Fruit fly (Drosophila melanogaster): Measurements from ENCODE around the gene CG7606.
A peak's percentile ranks its signal among the peaks of the same experiment; 100 is the strongest.

The CG7606 gene

DNA sequence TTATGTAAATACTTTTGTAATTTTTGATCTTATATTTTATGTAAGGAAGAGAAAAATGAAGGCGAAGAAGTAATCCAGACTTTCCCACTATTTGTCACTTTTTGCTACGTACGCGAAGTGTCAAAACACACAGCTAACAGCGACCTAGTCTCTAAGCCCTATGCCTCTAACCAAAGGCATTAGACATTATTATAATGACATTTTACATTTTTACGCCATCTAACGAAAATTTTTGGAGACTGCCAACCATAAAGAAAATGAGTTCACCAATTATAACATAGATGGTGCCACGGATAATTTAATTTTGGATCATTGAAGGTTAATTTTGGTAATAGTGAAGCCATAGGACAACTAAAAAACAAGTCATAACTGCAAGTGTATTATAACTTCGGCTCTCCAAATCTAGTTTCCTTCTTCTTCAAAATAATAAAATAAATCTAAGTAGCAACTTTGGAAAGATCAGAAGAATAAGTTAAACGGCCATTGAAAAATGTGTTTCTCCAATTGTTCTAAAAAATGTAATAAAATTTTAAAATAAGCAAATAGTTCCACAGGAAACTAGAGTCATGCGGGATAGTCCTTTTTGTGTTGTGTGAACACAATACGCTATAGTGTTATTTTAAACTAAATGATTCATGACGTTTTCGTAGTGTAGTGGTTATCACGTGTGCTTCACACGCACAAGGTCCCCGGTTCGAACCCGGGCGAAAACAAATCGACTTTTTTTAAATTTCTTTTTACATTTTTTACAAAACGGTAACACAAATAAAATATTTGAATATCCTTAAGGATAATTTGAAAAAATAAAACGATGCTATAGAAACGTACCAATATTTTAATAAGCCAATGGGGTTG is 21.0 kb downstream of the CG7606 start (continued):
- no peak for TF ChIP-seq Ssrp (tag; optimal IDR thresholded peaks at IDR 0.05)
- peak; percentile 35 for TF ChIP-seq CG8290 (GFP tag; optimal IDR thresholded peaks at IDR 0.05)
- TF ChIP-seq CG8290 (tag; optimal IDR thresholded peaks at IDR 0.05): peak in 1 of 2 experiments; percentile 52
- TF ChIP-seq CG11696 (GFP tag; IDR thresholded peaks at IDR 0.05): no peak
- TF ChIP-seq Chrac-16 (GFP tag; optimal IDR thresholded peaks at IDR 0.05): no peak
- no peak for TF ChIP-seq NC2β (GFP tag; optimal IDR thresholded peaks at IDR 0.05)
- TF ChIP-seq Scr (GFP tag; IDR thresholded peaks at IDR 0.05; ENCODE audit: partially characterized antibody): no peak
- TF ChIP-seq tx (GFP tag; optimal IDR thresholded peaks at IDR 0.05): no peak
- no peak for TF ChIP-seq Nf-YC (tag; optimal IDR thresholded peaks at IDR 0.05)
- peak; percentile 14 for TF ChIP-seq scrt (GFP tag; optimal IDR thresholded peaks at IDR 0.05)
- TF ChIP-seq Max (GFP tag; optimal IDR thresholded peaks at IDR 0.05): no peak
- TF ChIP-seq Aef1 (GFP tag; IDR thresholded peaks at IDR 0.05): no peak
- TF ChIP-seq yki (optimal IDR thresholded peaks at IDR 0.05): no peak
- no peak for TF ChIP-seq Meics (GFP tag; optimal IDR thresholded peaks at IDR 0.05)
- TF ChIP-seq klu (GFP tag; IDR thresholded peaks at IDR 0.05): no peak
- TF ChIP-seq fd64A (GFP tag; optimal IDR thresholded peaks at IDR 0.05): no peak
- TF ChIP-seq row (GFP tag; IDR thresholded peaks at IDR 0.05): no peak
- TF ChIP-seq abd-A (tag; optimal IDR thresholded peaks at IDR 0.05): peak; percentile 66
- no peak for TF ChIP-seq Nf-YB (GFP tag; optimal IDR thresholded peaks at IDR 0.05)
- no peak; the same call in 2 of the 4 replicates for TF ChIP-seq Dll (GFP tag; IDR thresholded peaks at IDR 0.05; ENCODE audit: partially characterized antibody)
- no peak for TF ChIP-seq CG32772 (GFP tag; IDR thresholded peaks at IDR 0.05)
- peak; percentile 70 for TF ChIP-seq bigmax (GFP tag; optimal IDR thresholded peaks at IDR 0.05)
- peak; percentile 81 for TF ChIP-seq sens (GFP tag)
- TF ChIP-seq CG10543 (GFP tag; optimal IDR thresholded peaks at IDR 0.05): no peak
- no peak for TF ChIP-seq CG5245 (GFP tag; optimal IDR thresholded peaks at IDR 0.05)
- no peak for TF ChIP-seq pfk (GFP tag; optimal IDR thresholded peaks at IDR 0.05)
- TF ChIP-seq CG18764 (GFP tag; optimal IDR thresholded peaks at IDR 0.05): no peak
- no peak for TF ChIP-seq CG2889 (GFP tag; IDR thresholded peaks at IDR 0.05)
- no peak for TF ChIP-seq croc (GFP tag; conservative IDR thresholded peaks at IDR 0.05)
- no peak for TF ChIP-seq CG11093 (GFP tag; IDR thresholded peaks at IDR 0.05)
- TF ChIP-seq E2f2 (GFP tag; IDR thresholded peaks at IDR 0.05): no peak
- peak; percentile 89 for TF ChIP-seq Dek (tag; optimal IDR thresholded peaks at IDR 0.05)
- TF ChIP-seq Dip2 (GFP tag; IDR thresholded peaks at IDR 0.05): peak; percentile 96
- TF ChIP-seq emc (GFP tag; optimal IDR thresholded peaks at IDR 0.05): no peak
- TF ChIP-seq CG10321 (GFP tag; IDR thresholded peaks at IDR 0.05): no peak
- TF ChIP-seq sqz (GFP tag; optimal IDR thresholded peaks at IDR 0.05): no peak
- no peak for TF ChIP-seq sd (tag; optimal IDR thresholded peaks at IDR 0.05)
- TF ChIP-seq CG12942 (GFP tag; optimal IDR thresholded peaks at IDR 0.05): peak; percentile 7
- peak; percentile 11; the same call in 1 of the 2 replicates for TF ChIP-seq seq (GFP tag; IDR thresholded peaks at IDR 0.05)
- TF ChIP-seq tll (GFP tag; optimal IDR thresholded peaks at IDR 0.05): peak in 1 of 2 experiments; percentile 43
- no peak for TF ChIP-seq stc (GFP tag; IDR thresholded peaks at IDR 0.05)
- no peak for TF ChIP-seq CG3995 (GFP tag; optimal IDR thresholded peaks at IDR 0.05)
- TF ChIP-seq CG2129 (GFP tag; IDR thresholded peaks at IDR 0.05; ENCODE audit: partially characterized antibody): no peak
- peak; percentile 28 for TF ChIP-seq HmgD (GFP tag; optimal IDR thresholded peaks at IDR 0.05)
- no peak for TF ChIP-seq Kr (GFP tag; optimal IDR thresholded peaks at IDR 0.05)
- TF ChIP-seq CG15696 (tag; optimal IDR thresholded peaks at IDR 0.05): peak; percentile 20
- TF ChIP-seq CG4404 (GFP tag; IDR thresholded peaks at IDR 0.05): no peak
- no peak for TF ChIP-seq CoRest (tag; optimal IDR thresholded peaks at IDR 0.05)
- no peak for TF ChIP-seq CG10209 (GFP tag; optimal IDR thresholded peaks at IDR 0.05)
- no peak for TF ChIP-seq CG10654 (GFP tag; optimal IDR thresholded peaks at IDR 0.05)
